Fruit fly (Drosophila melanogaster) whole organism, embryonic: ENCODE measurements around the gene CG34297.
A peak's percentile ranks its signal among the peaks of the same experiment; 100 is the strongest.

Source experiments
- CG10979 ChIP-seq: fragments of 200-800 bp; sonication (Bioruptor generic); optimal IDR thresholded peaks from 2 replicates; lab custom pipeline; 2018; ENCODE audit warnings: missing biosample characterization, mild to moderate bottlenecking, missing genetic modification characterization, moderate library complexity
- CG12071 ChIP-seq: fragments of 200-800 bp; sonication (Bioruptor generic); optimal IDR thresholded peaks from 3 replicates; lab custom pipeline; 2018; ENCODE audit warnings: missing biosample characterization, mild to moderate bottlenecking, missing genetic modification characterization
- CG13296 ChIP-seq: fragments of 200-800 bp; sonication (Bioruptor generic); optimal IDR thresholded peaks from 3 replicates; lab custom pipeline; 2018; ENCODE audit warnings: missing biosample characterization, mild to moderate bottlenecking, missing genetic modification characterization
- CG14050 ChIP-seq: fragments of 200-800 bp; sonication (Bioruptor generic); IDR thresholded peaks from 3 replicates; pipeline ENCODE4 v1.3.6; 2022; ENCODE audit warnings: missing biosample characterization, missing genetic modification characterization
- CG1603 ChIP-seq: fragments of 200-800 bp; sonication (Bioruptor generic); optimal IDR thresholded peaks from 2 replicates; lab custom pipeline; 2019; ENCODE audit warnings: missing biosample characterization, mild to moderate bottlenecking, missing genetic modification characterization, moderate library complexity
- CG16815 ChIP-seq: fragments of 200-800 bp; sonication (Bioruptor generic); optimal IDR thresholded peaks from 3 replicates; lab custom pipeline; 2017; ENCODE audit warnings: missing biosample characterization, mild to moderate bottlenecking, missing genetic modification characterization
- CG17359 ChIP-seq: fragments of 200-800 bp; sonication (Bioruptor generic); optimal IDR thresholded peaks from 3 replicates; lab custom pipeline; 2018; ENCODE audit warnings: missing biosample characterization, mild to moderate bottlenecking, missing genetic modification characterization, moderate library complexity
- CG17802 ChIP-seq: fragments of 200-800 bp; sonication (Bioruptor generic); optimal IDR thresholded peaks from 2 replicates; lab custom pipeline; 2018; ENCODE audit warnings: missing biosample characterization, mild to moderate bottlenecking, missing genetic modification characterization, moderate library complexity
- CG2199 ChIP-seq: fragments of 200-800 bp; sonication (Bioruptor generic); IDR thresholded peaks from 3 replicates; pipeline ENCODE4 v1.3.6; 2022; ENCODE audit warnings: missing biosample characterization, missing genetic modification characterization
- CG4617 ChIP-seq: fragments of 200-800 bp; sonication (Bioruptor generic); optimal IDR thresholded peaks from 3 replicates; lab custom pipeline; 2016; ENCODE audit warnings: missing biosample characterization, missing genetic modification characterization, borderline replicate concordance
- CG6272 ChIP-seq: fragments of 200-800 bp; sonication (Bioruptor generic); IDR thresholded peaks from 2 replicates; pipeline ENCODE4 v1.3.6; 2022; ENCODE audit warnings: missing biosample characterization, missing genetic modification characterization
- CG8089 ChIP-seq: fragments of 200-800 bp; sonication (Bioruptor generic); optimal IDR thresholded peaks from 3 replicates; lab custom pipeline; 2016; ENCODE audit warnings: missing biosample characterization, missing genetic modification characterization
- CG8281 ChIP-seq: fragments of 200-800 bp; sonication (Bioruptor generic); optimal IDR thresholded peaks from 2 replicates; lab custom pipeline; 2018; ENCODE audit warnings: missing biosample characterization, mild to moderate bottlenecking, missing genetic modification characterization, moderate library complexity
- CG8478 ChIP-seq: fragments of >200 bp; optimal IDR thresholded peaks from 2 replicates; lab custom pipeline; 2018
- CG9437 ChIP-seq: fragments of 200-800 bp; sonication (Bioruptor generic); optimal IDR thresholded peaks from 2 replicates; lab custom pipeline; 2018; ENCODE audit warnings: missing biosample characterization, mild to moderate bottlenecking, missing genetic modification characterization
- CTCF ChIP-seq: fragments of 200-800 bp; sonication (Bioruptor generic); optimal IDR thresholded peaks from 2 replicates; lab custom pipeline; 2017; ENCODE audit warnings: missing biosample characterization, mild to moderate bottlenecking, missing genetic modification characterization, moderate library complexity
- D19A ChIP-seq: fragments of 200-800 bp; optimal IDR thresholded peaks from 3 replicates; lab custom pipeline; 2019; ENCODE audit warnings: missing biosample characterization, mild to moderate bottlenecking, missing genetic modification characterization, moderate library complexity
- HLH54F ChIP-seq: fragments of 200-800 bp; sonication (Bioruptor generic); optimal IDR thresholded peaks from 3 replicates; lab custom pipeline; 2016; ENCODE audit warnings: missing biosample characterization, missing genetic modification characterization
- HmgZ ChIP-seq: fragments of 200-800 bp; sonication (Bioruptor generic); optimal IDR thresholded peaks from 2 replicates; lab custom pipeline; 2018; ENCODE audit warnings: missing biosample characterization, mild to moderate bottlenecking, missing genetic modification characterization
- Jarid2 ChIP-seq: fragments of 200-800 bp; sonication (Bioruptor generic); optimal IDR thresholded peaks from 3 replicates; lab custom pipeline; 2017; ENCODE audit warnings: mild to moderate bottlenecking, missing biosample characterization, missing genetic modification reagents, missing genetic modification characterization
- NC2α ChIP-seq: fragments of 200-800 bp; sonication (Bioruptor generic); optimal IDR thresholded peaks from 2 replicates; lab custom pipeline; 2016; ENCODE audit warnings: missing biosample characterization, missing genetic modification characterization
- bowl ChIP-seq: fragments of 200-800 bp; sonication (Bioruptor generic); IDR thresholded peaks from 2 replicates; pipeline ENCODE4 v1.3.6; 2022; ENCODE audit warnings: missing biosample characterization, missing genetic modification characterization
- gcm2 ChIP-seq: fragments of 200-800 bp; sonication (Bioruptor generic); optimal IDR thresholded peaks from 2 replicates; lab custom pipeline; 2016; ENCODE audit warnings: missing biosample characterization, missing genetic modification characterization
- stwl ChIP-seq: fragments of 200-800 bp; sonication (Bioruptor generic); optimal IDR thresholded peaks from 3 replicates; lab custom pipeline; 2018; ENCODE audit warnings: missing biosample characterization, mild to moderate bottlenecking, missing genetic modification characterization, moderate library complexity

The CG34297 gene

DNA sequence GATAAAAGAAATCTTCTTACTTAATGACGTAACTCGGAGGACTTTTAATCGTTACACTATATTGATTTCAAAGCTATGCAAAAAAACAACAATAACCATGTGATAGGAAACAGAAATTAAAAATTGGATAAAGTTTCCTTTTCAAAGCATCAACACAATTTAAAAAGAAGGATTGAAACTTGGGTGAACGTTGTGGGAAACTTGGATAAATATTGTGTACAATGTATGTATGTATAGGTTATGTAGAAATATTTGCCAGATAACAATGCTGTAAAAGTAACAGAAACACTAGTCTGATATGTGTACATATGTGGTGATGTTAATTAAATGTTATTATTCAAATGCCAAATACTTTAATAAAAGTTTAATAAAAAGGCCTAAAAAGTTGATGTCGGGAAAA is 41.5 kb downstream of the CG34297 start (continued):
- TF ChIP-seq CG1603: peak; percentile 23
- TF ChIP-seq CTCF: peak; percentile 82
- TF ChIP-seq CG2199 (GFP tag; lab: Robert Waterston, UW): peak; percentile 89; the same call in 2 of the 3 replicates
- TF ChIP-seq CG10979: no peak
- TF ChIP-seq HLH54F (GFP tag; lab: Kevin White, UChicago): no peak
- TF ChIP-seq, all 482 proteins: peak for 13

DNA sequence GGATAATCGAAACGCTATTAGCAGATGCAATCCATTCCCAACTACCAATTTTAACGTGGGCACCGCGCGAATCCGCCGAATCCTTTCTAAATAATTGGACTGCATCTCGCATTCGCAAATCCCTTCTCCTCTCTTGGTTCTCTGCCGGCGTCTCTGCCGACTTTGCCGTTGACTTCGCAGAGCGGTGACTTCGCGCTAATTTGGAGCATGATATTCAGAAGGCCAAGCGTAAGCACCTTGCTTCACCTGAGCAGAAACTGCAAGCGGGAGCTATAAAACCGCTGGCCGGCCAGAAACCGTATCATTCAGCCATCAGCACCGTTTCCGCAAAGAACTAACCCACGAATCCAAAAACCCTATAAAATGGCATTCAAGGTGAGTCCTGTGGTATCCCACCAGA is 44.0 kb downstream of the CG34297 start, which contains the start of gene Ccp84Aa:
Gene Ccp84Aa (plus strand): TSS at position 301 of the 400 bp plus-strand sequence.
- TF ChIP-seq CG9437 (no peak), CG16815 (GFP tag; lab: Kevin White, UChicago) (no peak), CG6272 (no peak), CG8089 (GFP tag; lab: Kevin White, UChicago) (no peak)
- TF ChIP-seq, all 482 proteins: peak for 0

DNA sequence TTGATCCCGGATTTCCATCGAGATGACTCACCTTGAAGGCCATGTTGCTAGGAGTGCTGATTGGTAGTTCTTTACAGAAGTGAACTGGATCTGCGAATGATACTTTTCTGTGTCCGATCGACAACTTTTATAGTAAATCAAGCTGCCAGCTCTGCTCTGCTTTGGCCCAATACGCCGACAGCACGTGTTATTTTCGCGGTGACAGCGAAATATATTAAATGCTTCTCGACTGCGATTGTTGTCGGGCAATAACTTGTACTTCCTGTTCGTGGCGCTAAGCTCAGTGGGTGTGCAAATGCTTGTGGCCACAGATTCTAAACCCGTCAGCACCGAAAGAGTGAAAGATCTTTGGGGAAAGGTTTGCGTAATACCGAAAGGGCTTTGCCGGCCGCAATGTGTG is 45.0 kb downstream of the CG34297 start, which contains the start of gene Ccp84Ab:
Gene Ccp84Ab (minus strand): TSS at position 101 of the 400 bp plus-strand sequence.
- no peak for TF ChIP-seq CG8478
- TF ChIP-seq CG4617 (GFP tag; lab: Kevin White, UChicago): no peak
- no peak for TF ChIP-seq HmgZ
- TF ChIP-seq D19A (tag; lab: Kevin White, UChicago): no peak
- TF ChIP-seq gcm2 (GFP tag; lab: Kevin White, UChicago): no peak
- no peak for TF ChIP-seq stwl (tag; lab: Kevin White, UChicago)
- TF ChIP-seq CG13296 (GFP tag; lab: Kevin White, UChicago): no peak
- no peak for TF ChIP-seq CG12071 (GFP tag; lab: Kevin White, UChicago)
- TF ChIP-seq bowl (GFP tag; lab: Robert Waterston, UW): no peak
- TF ChIP-seq Jarid2 (GFP tag; lab: Kevin White, UChicago): no peak
- TF ChIP-seq CG17359 (tag; lab: Kevin White, UChicago): no peak
- no peak for TF ChIP-seq CG17802 (tag; lab: Kevin White, UChicago)
- TF ChIP-seq NC2α: no peak
- TF ChIP-seq CG8281 (tag; lab: Kevin White, UChicago): no peak
- TF ChIP-seq CG14050 (GFP tag; lab: Robert Waterston, UW): no peak
